Worm (Caenorhabditis elegans) whole organism, young adult: Measurements from ENCODE around the gene haly-1.

Source experiments
- Y56A3A.18 ChIP-seq: fragments of 200-800 bp; sonication (Bioruptor generic); IDR thresholded peaks from 2 replicates; pipeline ENCODE4 v1.3.6; 2022; ENCODE audit warnings: missing genetic modification reagents, missing genetic modification characterization, missing compliant biosample characterization
- ceh-58 ChIP-seq: fragments of 200-800 bp; sonication (Bioruptor generic); IDR thresholded peaks from 2 replicates; pipeline ENCODE4 v1.3.6; 2022; ENCODE audit warnings: missing genetic modification characterization, missing compliant biosample characterization
- lin-40 ChIP-seq: sonication (generic microtip); optimal IDR thresholded peaks from 2 replicates; lab custom pipeline; 2016; ENCODE audit warnings: missing genetic modification characterization, mild to moderate bottlenecking, missing compliant biosample characterization, missing genotype, missing genetic modification reagents
- nhr-90 ChIP-seq: sonication (generic microtip); optimal IDR thresholded peaks from 2 replicates; lab custom pipeline; 2016; ENCODE audit warnings: missing genotype, mild to moderate bottlenecking, missing genetic modification characterization, missing compliant biosample characterization
- snpc-4 ChIP-seq, 5 experiments: fragments of 150-350 bp in 1 of 5; sonication (generic microtip) in 4 of 5; optimal IDR thresholded peaks; 2 replicates each; lab custom pipeline; 2014 to 2018; ENCODE audit warnings: missing genetic modification characterization in 5 of 5, missing biosample characterization in 3 of 5, antibody characterized with exemption in 2 of 5, mild to moderate bottlenecking in 2 of 5, missing compliant biosample characterization in 2 of 5, missing genotype in 2 of 5, moderate library complexity in 2 of 5, missing genetic modification reagents in 1 of 5

ce11 chrX:10924031-10924430, 27.6 kb upstream of the haly-1 start:
- TF ChIP-seq lin-40 (tag; lab: Kevin White, UChicago) (no peak), nhr-90 (tag; lab: Kevin White, UChicago) (no peak), ceh-58 (GFP tag; lab: Robert Waterston, UW) (no peak), snpc-4 (GFP tag; optimal IDR thresholded peaks at IDR 0.05; lab: Kevin White, UChicago) (no peak), snpc-4 (tag; optimal IDR thresholded peaks at IDR 0.05; lab: Kevin White, UChicago) (no peak), Y56A3A.18 (GFP tag; lab: Robert Waterston, UW) (no peak)
